Fruit fly (Drosophila melanogaster): ENCODE data around the gene Tsp33B.

dm6 chr2L:11753455-11753854 lies 38.7 kb downstream of the Tsp33B start, which contains the start of gene CG42470:
- TF ChIP-seq cic (GFP tag; optimal IDR thresholded peaks at IDR 0.05): no peak
- no peak for TF ChIP-seq bab1 (GFP tag; optimal IDR thresholded peaks at IDR 0.05)
- TF ChIP-seq CG12768 (GFP tag; optimal IDR thresholded peaks at IDR 0.05): no peak
- TF ChIP-seq Crg-1 (GFP tag; optimal IDR thresholded peaks at IDR 0.05): no peak
- no peak for TF ChIP-seq CG5204 (GFP tag; optimal IDR thresholded peaks at IDR 0.05)
